Fruit fly (Drosophila melanogaster): ENCODE results near the gene TrpA1.

The TrpA1 gene

dm6 chr3L:8913537-8914108, 8.6 kb upstream of the TrpA1 start (continued):
- TF ChIP-seq dac (GFP tag; optimal IDR thresholded peaks at IDR 0.05), result peak; percentile 19
- peak; percentile 74 for TF ChIP-seq CG8119 (GFP tag; IDR thresholded peaks at IDR 0.05)
- TF ChIP-seq CG4318 (GFP tag; optimal IDR thresholded peaks at IDR 0.05), result peak; percentile 39
- peak; percentile 52 for TF ChIP-seq OdsH (GFP tag; optimal IDR thresholded peaks at IDR 0.05)
- TF ChIP-seq CG8319 (GFP tag; optimal IDR thresholded peaks at IDR 0.05), result peak; percentile 42
- peak; percentile 61 for TF ChIP-seq Ets96B (tag; optimal IDR thresholded peaks at IDR 0.05)
- TF ChIP-seq Eip78C (GFP tag), result peak; percentile 95
- peak; percentile 83 for TF ChIP-seq Met (GFP tag; optimal IDR thresholded peaks at IDR 0.05)
- TF ChIP-seq CG3032 (tag; optimal IDR thresholded peaks at IDR 0.05), result peak; percentile 58
- peak; percentile 71 for TF ChIP-seq acj6 (GFP tag; optimal IDR thresholded peaks at IDR 0.05)
- peak; percentile 67 for TF ChIP-seq Hr4 (GFP tag; optimal IDR thresholded peaks at IDR 0.05)
- peak; percentile 51 for TF ChIP-seq CG11902 (GFP tag; optimal IDR thresholded peaks at IDR 0.05)
- peak; percentile 79 for TF ChIP-seq CG32006 (GFP tag; optimal IDR thresholded peaks at IDR 0.05)
- TF ChIP-seq CG6808 (GFP tag; optimal IDR thresholded peaks at IDR 0.05), result peak; percentile 59
- TF ChIP-seq Eip93F (GFP tag; optimal IDR thresholded peaks at IDR 0.05), result peak; percentile 12
- peak; percentile 40 for TF ChIP-seq CG9139 (GFP tag; optimal IDR thresholded peaks at IDR 0.05)
- TF ChIP-seq CG7368 (GFP tag; optimal IDR thresholded peaks at IDR 0.05), result no peak
- peak; percentile 75 for TF ChIP-seq achi (GFP tag; optimal IDR thresholded peaks at IDR 0.05)
- TF ChIP-seq Gug (GFP tag; IDR thresholded peaks at IDR 0.05), result no peak
- TF ChIP-seq Sox15 (GFP tag; optimal IDR thresholded peaks at IDR 0.05), result peak; percentile 64
- peak; percentile 72 for TF ChIP-seq CG6792 (GFP tag; optimal IDR thresholded peaks at IDR 0.05)
- peak; percentile 83 for TF ChIP-seq Hr39 (GFP tag; optimal IDR thresholded peaks at IDR 0.05)
- TF ChIP-seq CG6163 (GFP tag; IDR thresholded peaks at IDR 0.05), result peak; percentile 74
- TF ChIP-seq CG1621 (tag; optimal IDR thresholded peaks at IDR 0.05), result peak; percentile 56
- peak; percentile 46 for TF ChIP-seq fd59A (GFP tag; optimal IDR thresholded peaks at IDR 0.05)
- TF ChIP-seq CG11762 (GFP tag; optimal IDR thresholded peaks at IDR 0.05; ENCODE audit: insufficient read depth), result peak; percentile 26
- TF ChIP-seq Lpt (GFP tag; optimal IDR thresholded peaks at IDR 0.05), result peak; percentile 12
- TF ChIP-seq lz (GFP tag; optimal IDR thresholded peaks at IDR 0.05), result peak; percentile 84

- peak; percentile 4 for TF ChIP-seq Blimp-1 (GFP tag; optimal IDR thresholded peaks at IDR 0.05)
- TF ChIP-seq net (GFP tag; optimal IDR thresholded peaks at IDR 0.05), result peak; percentile 29
- peak; percentile 5 for TF ChIP-seq fd85E (GFP tag; optimal IDR thresholded peaks at IDR 0.05)
- TF ChIP-seq CG16779 (tag; optimal IDR thresholded peaks at IDR 0.05), result peak; percentile 30
- TF ChIP-seq acj6 (GFP tag; optimal IDR thresholded peaks at IDR 0.05), result no peak
- peak; percentile 65 for TF ChIP-seq eg (GFP tag; IDR thresholded peaks at IDR 0.05)
- peak; percentile 25 for TF ChIP-seq CG6808 (GFP tag; optimal IDR thresholded peaks at IDR 0.05)
- TF ChIP-seq CG4318 (GFP tag; optimal IDR thresholded peaks at IDR 0.05), result no peak
- TF ChIP-seq CG8319 (GFP tag; optimal IDR thresholded peaks at IDR 0.05), result no peak
- peak; percentile 2 for TF ChIP-seq CG9139 (GFP tag; optimal IDR thresholded peaks at IDR 0.05)
- no peak for TF ChIP-seq CG8632 (GFP tag; optimal IDR thresholded peaks at IDR 0.05)
- TF ChIP-seq CG7368 (GFP tag; optimal IDR thresholded peaks at IDR 0.05), result peak; percentile 30
- no peak for TF ChIP-seq CG3919 (GFP tag; optimal IDR thresholded peaks at IDR 0.05)
- TF ChIP-seq Eip93F (GFP tag; optimal IDR thresholded peaks at IDR 0.05), result no peak
- TF ChIP-seq Hr4 (GFP tag; optimal IDR thresholded peaks at IDR 0.05), result no peak
- no peak for TF ChIP-seq Sox14 (GFP tag; optimal IDR thresholded peaks at IDR 0.05)
- TF ChIP-seq Ets21C (GFP tag; optimal IDR thresholded peaks at IDR 0.05), result no peak
- no peak for TF ChIP-seq dac (GFP tag; optimal IDR thresholded peaks at IDR 0.05)
- TF ChIP-seq svp (GFP tag), result peak; percentile 61
- peak; percentile 36 for TF ChIP-seq Eip75B (GFP tag; optimal IDR thresholded peaks at IDR 0.05)
- no peak for TF ChIP-seq topi (GFP tag; optimal IDR thresholded peaks at IDR 0.05)
- peak; percentile 46 for TF ChIP-seq CG1621 (tag; optimal IDR thresholded peaks at IDR 0.05)
- peak in 1 of 2 experiments; percentile 37 for TF ChIP-seq ss (GFP tag; optimal IDR thresholded peaks at IDR 0.05)
- no peak for TF ChIP-seq Hr38 (GFP tag; optimal IDR thresholded peaks at IDR 0.05)
- TF ChIP-seq Lpt (GFP tag; optimal IDR thresholded peaks at IDR 0.05), result peak; percentile 37
- peak; percentile 20; the same call in 1 of the 2 replicates for TF ChIP-seq CG15336 (GFP tag; IDR thresholded peaks at IDR 0.05)
- peak; percentile 52; the same call in 2 of the 3 replicates for TF ChIP-seq CG8119 (GFP tag; IDR thresholded peaks at IDR 0.05)
- TF ChIP-seq CG6163 (GFP tag; IDR thresholded peaks at IDR 0.05), result peak; percentile 64
- no peak for TF ChIP-seq OdsH (GFP tag; optimal IDR thresholded peaks at IDR 0.05)
- no peak for TF ChIP-seq achi (GFP tag; optimal IDR thresholded peaks at IDR 0.05)
- TF ChIP-seq Sox102F (GFP tag; optimal IDR thresholded peaks at IDR 0.05), result peak; percentile 52
- TF ChIP-seq CG6854 (GFP tag; optimal IDR thresholded peaks at IDR 0.05), result no peak
- no peak for TF ChIP-seq CG3032 (tag; optimal IDR thresholded peaks at IDR 0.05)
- no peak for TF ChIP-seq cyc (GFP tag; optimal IDR thresholded peaks at IDR 0.05)
- TF ChIP-seq salr (GFP tag; optimal IDR thresholded peaks at IDR 0.05), result no peak
These were observed 7.3 kb upstream of the TrpA1 start, which contains the start of the genes Tsp66E and mfr for dm6 chr3L:8912332-8912731. Tsp66E (plus strand) TSS chr3L:8912499. mfr (minus strand) TSS chr3L:8912671.
